Worm (Caenorhabditis elegans) whole organism, L1 larva: ENCODE measurements around the gene F49C12.3.

ENCODE experiments used
- ama-1 ChIP-seq: fragments of 150-350 bp; optimal IDR thresholded peaks from 2 replicates; lab custom pipeline; 2014
- egl-27 ChIP-seq, 2 experiments: fragments of 150-350 bp in 1 of 2; sonication (generic microtip); optimal IDR thresholded peaks; 3 replicates each; lab custom pipeline; 2017 to 2018; ENCODE audit warnings: missing biosample characterization in 2 of 2, missing genetic modification characterization in 2 of 2, missing genetic modification reagents in 2 of 2
- elt-2 ChIP-seq: sonication (generic microtip); optimal IDR thresholded peaks from 2 replicates; lab custom pipeline; 2016; ENCODE audit warnings: missing genetic modification characterization, mild to moderate bottlenecking, inconsistent platforms, missing compliant biosample characterization, missing genetic modification reagents
- grh-1 ChIP-seq: fragments of 200-800 bp; sonication (Bioruptor generic); IDR thresholded peaks from 2 replicates; pipeline ENCODE4 v1.3.6; 2022; ENCODE audit warnings: missing genetic modification reagents, missing genetic modification characterization, missing compliant biosample characterization
- lin-13 ChIP-seq: fragments of 150-350 bp; optimal IDR thresholded peaks from 2 replicates; lab custom pipeline; 2014; ENCODE audit warnings: missing biosample characterization, missing genetic modification reagents, missing genetic modification characterization
- lsy-2 ChIP-seq, 2 experiments: fragments of 150-350 bp; optimal IDR thresholded peaks; 2 replicates each; lab custom pipeline; 2014; ENCODE audit warnings: missing biosample characterization in 2 of 2, missing genetic modification characterization in 2 of 2
- nhr-28 ChIP-seq: fragments of 150-350 bp; optimal IDR thresholded peaks from 2 replicates; lab custom pipeline; 2014; ENCODE audit warnings: missing biosample characterization, missing genetic modification characterization
- unc-62 ChIP-seq: fragments of 150-350 bp; optimal IDR thresholded peaks from 2 replicates; lab custom pipeline; 2014; ENCODE audit warnings: missing biosample characterization, missing genetic modification reagents, missing genetic modification characterization
- vab-15 ChIP-seq: sonication (generic microtip); optimal IDR thresholded peaks from 2 replicates; lab custom pipeline; 2017; ENCODE audit warnings: missing genotype, mild to moderate bottlenecking, missing genetic modification characterization, missing compliant biosample characterization
- ztf-4 ChIP-seq: fragments of 150-350 bp; optimal IDR thresholded peaks from 2 replicates; lab custom pipeline; 2014; ENCODE audit warnings: missing biosample characterization, missing genetic modification characterization

DNA sequence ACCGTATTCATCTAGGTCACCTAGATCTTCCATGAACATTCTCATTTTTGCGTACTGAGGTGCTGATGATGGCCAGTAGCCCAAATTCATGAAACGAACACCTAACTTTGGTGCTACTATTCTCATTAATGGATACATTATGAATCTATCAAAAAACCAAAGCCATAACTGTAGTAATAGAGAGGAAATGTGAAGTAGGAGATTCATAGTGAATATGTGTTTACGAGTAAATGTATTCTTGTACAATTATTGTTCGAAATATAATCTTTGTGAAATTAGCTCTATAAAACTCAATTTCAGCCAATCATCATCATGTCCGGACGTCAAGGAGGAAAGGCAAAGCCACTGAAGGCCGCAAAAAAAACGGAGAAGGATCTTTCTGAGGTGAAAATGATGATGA, 18.9 kb downstream of the F49C12.3 start, which contains the start of the genes F49C12.11 and nemt-1:
- TF ChIP-seq ztf-4, result no peak
- TF ChIP-seq lsy-2 (tag; optimal IDR thresholded peaks at IDR 0.05; lab: Kevin White, UChicago), result no peak
- TF ChIP-seq ama-1 (lab: Kevin White, UChicago), result no peak
- no peak for TF ChIP-seq nhr-28 (tag; lab: Kevin White, UChicago)
- no peak for TF ChIP-seq unc-62 (GFP tag; lab: Kevin White, UChicago)
- TF ChIP-seq vab-15 (tag; lab: Kevin White, UChicago), result no peak
- TF ChIP-seq grh-1 (GFP tag; lab: Robert Waterston, UW), result no peak
- no peak for TF ChIP-seq egl-27 (tag; optimal IDR thresholded peaks at IDR 0.05; lab: Kevin White, UChicago)
- TF ChIP-seq lin-13, result no peak
- TF ChIP-seq elt-2 (tag; lab: Kevin White, UChicago), result no peak
